Worm (Caenorhabditis elegans) whole organism, young adult: ENCODE measurements around the gene C13F10.5.
A peak's percentile ranks its signal among the peaks of the same experiment; 100 is the strongest.

ENCODE experiments used
- B0261.1 ChIP-seq: sonication (generic microtip); optimal IDR thresholded peaks from 2 replicates; lab custom pipeline; 2016; ENCODE audit warnings: mild to moderate bottlenecking, missing genetic modification characterization, moderate library complexity, missing compliant biosample characterization
- F10E7.11 ChIP-seq: sonication (generic microtip); optimal IDR thresholded peaks from 2 replicates; lab custom pipeline; 2017; ENCODE audit warnings: mild to moderate bottlenecking, missing genetic modification characterization, moderate library complexity, missing compliant biosample characterization
- F33H1.4 ChIP-seq: fragments of 200-800 bp; sonication (Bioruptor generic); IDR thresholded peaks from 2 replicates; pipeline ENCODE4 v1.3.6; 2022; ENCODE audit warnings: missing genetic modification reagents, missing genetic modification characterization, missing compliant biosample characterization
- F49E8.2 ChIP-seq: sonication (generic microtip); optimal IDR thresholded peaks from 3 replicates; lab custom pipeline; 2017; ENCODE audit warnings: missing genetic modification characterization, mild to moderate bottlenecking, missing compliant biosample characterization, antibody characterized with exemption, moderate library complexity; ENCODE audit not compliant: insufficient read depth
- F52B5.7 ChIP-seq: sonication (generic microtip); optimal IDR thresholded peaks from 2 replicates; lab custom pipeline; 2016; ENCODE audit warnings: mild to moderate bottlenecking, missing genetic modification characterization, missing compliant biosample characterization
- F55B11.4 ChIP-seq: sonication (generic microtip); optimal IDR thresholded peaks from 2 replicates; lab custom pipeline; 2016; ENCODE audit warnings: missing compliant biosample characterization, missing genetic modification characterization, borderline replicate concordance; ENCODE audit not compliant: insufficient read depth
- F57C9.4 ChIP-seq: sonication (generic microtip); optimal IDR thresholded peaks from 2 replicates; lab custom pipeline; 2017; ENCODE audit warnings: mild to moderate bottlenecking, missing genetic modification characterization, missing compliant biosample characterization
- Y53G8AR.9 ChIP-seq: fragments of 200-800 bp; sonication (Bioruptor generic); conservative IDR thresholded peaks from 2 replicates; pipeline ENCODE4 v1.3.6; 2022; ENCODE audit warnings: missing genetic modification reagents, missing genetic modification characterization, missing compliant biosample characterization
- Y56A3A.18 ChIP-seq: fragments of 200-800 bp; sonication (Bioruptor generic); IDR thresholded peaks from 2 replicates; pipeline ENCODE4 v1.3.6; 2022; ENCODE audit warnings: missing genetic modification reagents, missing genetic modification characterization, missing compliant biosample characterization
- Y79H2A.3 ChIP-seq: fragments of 200-800 bp; sonication (Bioruptor generic); conservative IDR thresholded peaks from 2 replicates; pipeline ENCODE4 v1.3.6; 2022; ENCODE audit warnings: missing genetic modification reagents, missing genetic modification characterization, missing compliant biosample characterization
- Y95B8A.8 ChIP-seq: fragments of 200-800 bp; sonication (Bioruptor generic); IDR thresholded peaks from 2 replicates; pipeline ENCODE4 v1.3.6; 2022; ENCODE audit warnings: missing genetic modification reagents, missing genetic modification characterization, missing compliant biosample characterization
- ZK185.1 ChIP-seq: sonication (generic microtip); optimal IDR thresholded peaks from 2 replicates; lab custom pipeline; 2016; ENCODE audit warnings: mild to moderate bottlenecking, missing genetic modification characterization, missing compliant biosample characterization; ENCODE audit not compliant: poor library complexity, severe bottlenecking
- ama-1 ChIP-seq, 3 experiments: fragments of 150-350 bp in 1 of 3; sonication (generic microtip) in 2 of 3; optimal IDR thresholded peaks; 2 replicates each; lab custom pipeline; 2014 to 2018; ENCODE audit warnings: missing biosample characterization in 2 of 3, missing genetic modification characterization in 2 of 3, missing genetic modification reagents in 2 of 3
- cebp-2 ChIP-seq: fragments of 200-800 bp; sonication (Bioruptor generic); IDR thresholded peaks from 2 replicates; pipeline ENCODE4 v1.3.6; 2022; ENCODE audit warnings: missing genetic modification characterization, missing compliant biosample characterization
- ceh-40 ChIP-seq: fragments of 200-800 bp; sonication (Bioruptor generic); IDR thresholded peaks from 2 replicates; pipeline ENCODE4 v1.3.6; 2022; ENCODE audit warnings: missing genetic modification characterization, missing compliant biosample characterization
- chd-7 ChIP-seq: sonication (generic microtip); optimal IDR thresholded peaks from 2 replicates; lab custom pipeline; 2016; ENCODE audit warnings: mild to moderate bottlenecking, missing genetic modification characterization, moderate library complexity, missing compliant biosample characterization
- dpff-1 ChIP-seq: sonication (generic microtip); optimal IDR thresholded peaks from 2 replicates; lab custom pipeline; 2017; ENCODE audit warnings: mild to moderate bottlenecking, missing genetic modification characterization, missing compliant biosample characterization
- him-1 ChIP-seq: sonication (generic microtip); optimal IDR thresholded peaks from 2 replicates; lab custom pipeline; 2016; ENCODE audit warnings: missing genotype, missing genetic modification reagents, missing genetic modification characterization, missing compliant biosample characterization
- hmg-1.2 ChIP-seq: fragments of 200-800 bp; sonication (Bioruptor generic); IDR thresholded peaks from 2 replicates; pipeline ENCODE4 v1.3.6; 2022; ENCODE audit warnings: missing genetic modification reagents, missing genetic modification characterization, missing compliant biosample characterization
- hmg-20 ChIP-seq: fragments of 200-800 bp; sonication (Bioruptor generic); IDR thresholded peaks from 2 replicates; pipeline ENCODE4 v1.3.6; 2022; ENCODE audit warnings: missing genetic modification reagents, missing genetic modification characterization, missing compliant biosample characterization
- hsf-1 ChIP-seq: fragments of 200-800 bp; sonication (Bioruptor generic); IDR thresholded peaks from 2 replicates; pipeline ENCODE4 v1.3.6; 2022; ENCODE audit warnings: missing genetic modification reagents, missing genetic modification characterization, missing compliant biosample characterization
- let-607 ChIP-seq, 2 experiments: fragments of 200-800 bp in 1 of 2; sonication (Bioruptor generic) in 1 of 2; sonication (generic microtip) in 1 of 2; optimal IDR thresholded peaks; 2 replicates each; lab custom pipeline; 2016 to 2018; ENCODE audit warnings: mild to moderate bottlenecking in 2 of 2, missing compliant biosample characterization in 2 of 2, missing genetic modification characterization in 2 of 2, moderate library complexity in 2 of 2, missing genotype in 1 of 2
- lin-35 ChIP-seq, 3 experiments: fragments of 150-350 bp in 2 of 3; sonication (generic microtip) in 1 of 3; optimal IDR thresholded peaks; 2 replicates each; lab custom pipeline; 2014 to 2018; ENCODE audit warnings: missing biosample characterization in 3 of 3, missing genetic modification characterization in 3 of 3, missing genetic modification reagents in 3 of 3
- lin-40 ChIP-seq: sonication (generic microtip); optimal IDR thresholded peaks from 2 replicates; lab custom pipeline; 2016; ENCODE audit warnings: missing genetic modification characterization, mild to moderate bottlenecking, missing compliant biosample characterization, missing genotype, missing genetic modification reagents
- lsl-1 ChIP-seq: fragments of 200-800 bp; sonication (Bioruptor generic); optimal IDR thresholded peaks from 2 replicates; lab custom pipeline; 2018; ENCODE audit warnings: mild to moderate bottlenecking, missing genetic modification characterization, moderate library complexity, missing compliant biosample characterization
- madf-3 ChIP-seq: fragments of 200-800 bp; sonication (Bioruptor generic); IDR thresholded peaks from 2 replicates; pipeline ENCODE4 v1.3.6; 2022; ENCODE audit warnings: missing genetic modification reagents, missing genetic modification characterization, missing compliant biosample characterization
- madf-6 ChIP-seq: fragments of 200-800 bp; sonication (Bioruptor generic); IDR thresholded peaks from 2 replicates; pipeline ENCODE4 v1.3.6; 2022; ENCODE audit warnings: missing genetic modification reagents, missing genetic modification characterization, missing compliant biosample characterization
- nfya-1 ChIP-seq: sonication (generic microtip); optimal IDR thresholded peaks from 2 replicates; lab custom pipeline; 2017; ENCODE audit warnings: antibody characterized with exemption, missing compliant biosample characterization, missing genetic modification characterization, borderline replicate concordance; ENCODE audit not compliant: insufficient read depth
- nfyb-1 ChIP-seq: fragments of 200-800 bp; sonication (Bioruptor generic); IDR thresholded peaks from 2 replicates; pipeline ENCODE4 v1.3.6; 2022; ENCODE audit warnings: missing genetic modification reagents, missing genetic modification characterization, missing compliant biosample characterization
- nhr-80 ChIP-seq: sonication (generic microtip); optimal IDR thresholded peaks from 2 replicates; lab custom pipeline; 2016; ENCODE audit warnings: missing genetic modification characterization, missing compliant biosample characterization
- nhr-90 ChIP-seq: sonication (generic microtip); optimal IDR thresholded peaks from 2 replicates; lab custom pipeline; 2016; ENCODE audit warnings: missing genotype, mild to moderate bottlenecking, missing genetic modification characterization, missing compliant biosample characterization
- rec-8 ChIP-seq, 2 experiments: sonication (generic microtip); optimal IDR thresholded peaks; 2 replicates each; lab custom pipeline; 2016; ENCODE audit warnings: mild to moderate bottlenecking in 2 of 2, missing genetic modification characterization in 2 of 2, missing genetic modification reagents in 2 of 2, missing genotype in 2 of 2, missing biosample characterization in 1 of 2, missing compliant biosample characterization in 1 of 2, moderate library complexity in 1 of 2
- sea-2 ChIP-seq: fragments of 200-800 bp; sonication (Bioruptor generic); IDR thresholded peaks from 2 replicates; pipeline ENCODE4 v1.3.6; 2022; ENCODE audit warnings: missing genetic modification characterization, missing compliant biosample characterization
- snpc-1.1 ChIP-seq: sonication (generic microtip); optimal IDR thresholded peaks from 2 replicates; lab custom pipeline; 2017; ENCODE audit warnings: missing genetic modification characterization, mild to moderate bottlenecking, missing compliant biosample characterization, antibody characterized with exemption, moderate library complexity, missing genotype, missing genetic modification reagents; ENCODE audit not compliant: insufficient read depth
- snpc-1.3 ChIP-seq: sonication (generic microtip); optimal IDR thresholded peaks from 2 replicates; lab custom pipeline; 2017; ENCODE audit warnings: missing genetic modification characterization, mild to moderate bottlenecking, missing compliant biosample characterization, antibody characterized with exemption, moderate library complexity, missing genotype, missing genetic modification reagents; ENCODE audit not compliant: insufficient read depth
- snpc-3.4 ChIP-seq: sonication (generic microtip); optimal IDR thresholded peaks from 2 replicates; lab custom pipeline; 2017; ENCODE audit warnings: missing genetic modification characterization, mild to moderate bottlenecking, missing compliant biosample characterization, antibody characterized with exemption, moderate library complexity, missing genotype, missing genetic modification reagents
- snpc-4 ChIP-seq, 5 experiments: fragments of 150-350 bp in 1 of 5; sonication (generic microtip) in 4 of 5; optimal IDR thresholded peaks; 2 replicates each; lab custom pipeline; 2014 to 2018; ENCODE audit warnings: missing genetic modification characterization in 5 of 5, missing biosample characterization in 3 of 5, antibody characterized with exemption in 2 of 5, mild to moderate bottlenecking in 2 of 5, missing compliant biosample characterization in 2 of 5, missing genotype in 2 of 5, moderate library complexity in 2 of 5, missing genetic modification reagents in 1 of 5
- somi-1 ChIP-seq: fragments of 200-800 bp; sonication (Bioruptor generic); optimal IDR thresholded peaks from 2 replicates; lab custom pipeline; 2018; ENCODE audit warnings: mild to moderate bottlenecking, missing genetic modification characterization, missing compliant biosample characterization
- tbp1 ChIP-seq: fragments of 200-800 bp; sonication (Bioruptor generic); optimal IDR thresholded peaks from 2 replicates; lab custom pipeline; 2018; ENCODE audit warnings: mild to moderate bottlenecking, missing genetic modification characterization, missing compliant biosample characterization
- tbx-9 ChIP-seq: sonication (generic microtip); optimal IDR thresholded peaks from 2 replicates; lab custom pipeline; 2016; ENCODE audit warnings: borderline replicate concordance, missing genetic modification characterization, inconsistent platforms, missing compliant biosample characterization
- tlf-1 ChIP-seq: fragments of 200-800 bp; sonication (Bioruptor generic); optimal IDR thresholded peaks from 2 replicates; lab custom pipeline; 2018; ENCODE audit warnings: mild to moderate bottlenecking, missing genetic modification characterization, missing compliant biosample characterization
- unc-130 ChIP-seq: sonication (generic microtip); optimal IDR thresholded peaks from 2 replicates; lab custom pipeline; 2016; ENCODE audit warnings: missing genetic modification reagents, missing genetic modification characterization, missing compliant biosample characterization
- unc-62 ChIP-seq: fragments of 150-350 bp; optimal IDR thresholded peaks from 2 replicates; lab custom pipeline; 2014; ENCODE audit warnings: missing biosample characterization, missing genetic modification reagents, missing genetic modification characterization
- ztf-25 ChIP-seq: fragments of 200-800 bp; sonication (Bioruptor generic); IDR thresholded peaks from 2 replicates; pipeline ENCODE4 v1.3.6; 2022; ENCODE audit warnings: missing genetic modification reagents, missing genetic modification characterization, missing compliant biosample characterization
- ztf-26 ChIP-seq: sonication (generic microtip); optimal IDR thresholded peaks from 2 replicates; lab custom pipeline; 2017; ENCODE audit warnings: missing genetic modification characterization, missing compliant biosample characterization

The C13F10.5 gene

DNA sequence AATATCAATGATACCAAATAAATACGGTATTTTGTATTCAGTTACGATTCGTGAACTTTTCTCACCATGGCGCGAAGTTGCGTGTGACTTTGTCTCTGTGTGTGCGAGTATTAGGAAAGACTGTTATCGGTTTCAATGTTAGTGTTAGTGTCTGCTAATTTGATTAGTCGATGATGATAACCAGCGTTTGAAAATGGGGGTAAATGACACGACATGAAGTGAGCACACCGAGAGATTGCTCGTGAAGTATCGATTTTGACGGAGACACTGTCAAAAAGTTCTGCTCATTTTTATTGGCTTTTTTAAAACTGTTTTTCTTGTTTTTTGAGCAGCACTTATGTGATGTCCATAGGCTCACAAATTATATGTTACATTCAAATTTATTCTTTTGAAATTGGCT is 20.5 kb downstream of the C13F10.5 start (continued):
- TF ChIP-seq F52B5.7 (tag; lab: Kevin White, UChicago), result peak; percentile 43
- peak; percentile 22 for TF ChIP-seq nhr-90 (tag; lab: Kevin White, UChicago)
- TF ChIP-seq somi-1 (GFP tag; lab: Kevin White, UChicago), result peak; percentile 30
- peak; percentile 67; the same call in 1 of the 2 replicates for TF ChIP-seq madf-6 (GFP tag; lab: Robert Waterston, UW)
- 0 out of 2 replicates have a peak, but pooled peaks have one; percentile 45 for TF ChIP-seq ceh-40 (GFP tag; lab: Robert Waterston, UW)
- peak; percentile 71 for TF ChIP-seq tlf-1 (GFP tag; lab: Kevin White, UChicago)
- no peak for TF ChIP-seq F55B11.4 (tag; lab: Kevin White, UChicago)
- peak; percentile 13 for TF ChIP-seq snpc-1.1 (tag; lab: Kevin White, UChicago)
- no peak for TF ChIP-seq rec-8 (tag; optimal IDR thresholded peaks at IDR 0.05; lab: Kevin White, UChicago)
- peak; percentile 48 for TF ChIP-seq ama-1 (optimal IDR thresholded peaks at IDR 0.05; lab: Kevin White, UChicago)
- peak in 1 of 2 experiments; percentile 73 for TF ChIP-seq ama-1 (GFP tag; optimal IDR thresholded peaks at IDR 0.05; lab: Kevin White, UChicago)
- TF ChIP-seq F57C9.4 (tag; lab: Kevin White, UChicago), result no peak
- TF ChIP-seq let-607 (tag; optimal IDR thresholded peaks at IDR 0.05; lab: Kevin White, UChicago), result peak; percentile 46 to 68
- TF ChIP-seq tbx-9 (tag; lab: Kevin White, UChicago), result peak; percentile 78
- TF ChIP-seq ztf-25 (GFP tag; lab: Robert Waterston, UW), result 0 out of 2 replicates have a peak, but pooled peaks have one; percentile 59
- no peak for TF ChIP-seq B0261.1 (tag; lab: Kevin White, UChicago)
- TF ChIP-seq snpc-3.4 (tag; lab: Kevin White, UChicago), result peak; percentile 6
- peak; percentile 72 for TF ChIP-seq hsf-1 (GFP tag; lab: Robert Waterston, UW)
- TF ChIP-seq nhr-80 (tag; lab: Kevin White, UChicago), result peak; percentile 95
- TF ChIP-seq chd-7 (tag; lab: Kevin White, UChicago), result peak; percentile 43
- peak; percentile 29 for TF ChIP-seq lin-40 (tag; lab: Kevin White, UChicago)
- peak; percentile 45 for TF ChIP-seq tbp1 (GFP tag; lab: Kevin White, UChicago)
- TF ChIP-seq nfya-1 (tag; lab: Kevin White, UChicago), result no peak
- TF ChIP-seq hmg-1.2 (GFP tag; lab: Robert Waterston, UW), result 0 out of 2 replicates have a peak, but pooled peaks have one; percentile 31
- 0 out of 2 replicates have a peak, but pooled peaks have one; percentile 21 for TF ChIP-seq F33H1.4 (GFP tag; lab: Robert Waterston, UW)
- TF ChIP-seq F49E8.2, result no peak
- peak; percentile 76 for TF ChIP-seq Y53G8AR.9 (GFP tag; lab: Robert Waterston, UW)
- 0 out of 2 replicates have a peak, but pooled peaks have one; percentile 54 for TF ChIP-seq Y56A3A.18 (GFP tag; lab: Robert Waterston, UW)
- no peak for TF ChIP-seq unc-62
- TF ChIP-seq madf-3, result peak; percentile 93
- TF ChIP-seq dpff-1 (tag; lab: Kevin White, UChicago), result peak; percentile 1
- TF ChIP-seq snpc-1.3 (tag; lab: Kevin White, UChicago), result no peak
- no peak for TF ChIP-seq ztf-26
- TF ChIP-seq him-1, result peak; percentile 76
- TF ChIP-seq Y95B8A.8, result 0 out of 2 replicates have a peak, but pooled peaks have one; percentile 42
- TF ChIP-seq unc-130, result no peak
- TF ChIP-seq cebp-2 (GFP tag; lab: Robert Waterston, UW), result no peak
- no peak for TF ChIP-seq sea-2 (GFP tag; lab: Robert Waterston, UW)
- no peak for TF ChIP-seq lin-35 (GFP tag; optimal IDR thresholded peaks at IDR 0.05; lab: Kevin White, UChicago)
- TF ChIP-seq hmg-20 (GFP tag; lab: Robert Waterston, UW), result 0 out of 2 replicates have a peak, but pooled peaks have one; percentile 48
- TF ChIP-seq Y79H2A.3 (GFP tag; lab: Robert Waterston, UW), result 0 out of 2 replicates have a peak, but pooled peaks have one; percentile 20
- TF ChIP-seq lsl-1 (GFP tag; lab: Kevin White, UChicago), result peak; percentile 33
- TF ChIP-seq ZK185.1 (tag; lab: Kevin White, UChicago), result peak; percentile 8
- no peak for TF ChIP-seq F10E7.11 (tag; lab: Kevin White, UChicago)
- peak; percentile 73; the same call in 1 of the 2 replicates for TF ChIP-seq nfyb-1
- TF ChIP-seq snpc-4 (GFP tag; optimal IDR thresholded peaks at IDR 0.05; lab: Kevin White, UChicago), result no peak
- peak in 2 of 4 experiments; percentile 6 to 46 for TF ChIP-seq snpc-4 (tag; optimal IDR thresholded peaks at IDR 0.05; lab: Kevin White, UChicago)
